Worm (Caenorhabditis elegans) whole organism, L2 larva: Measurements from ENCODE around the gene F49C5.7.
A peak's percentile ranks its signal among the peaks of the same experiment; 100 is the strongest.

Source experiments
- C34F6.9 ChIP-seq: fragments of 150-350 bp; optimal IDR thresholded peaks from 2 replicates; lab custom pipeline; 2014; ENCODE audit warnings: missing biosample characterization, missing genetic modification characterization
- F13H6.1 ChIP-seq: sonication (generic microtip); optimal IDR thresholded peaks from 2 replicates; lab custom pipeline; 2016; ENCODE audit warnings: missing genetic modification characterization, missing compliant biosample characterization
- R02D3.7 ChIP-seq: fragments of 150-350 bp; optimal IDR thresholded peaks from 2 replicates; lab custom pipeline; 2014; ENCODE audit warnings: missing biosample characterization, missing genetic modification characterization
- Y55F3AM.14 ChIP-seq: fragments of 200-800 bp; sonication (Bioruptor generic); optimal IDR thresholded peaks from 2 replicates; lab custom pipeline; 2018; ENCODE audit warnings: mild to moderate bottlenecking, missing genetic modification characterization, missing compliant biosample characterization
- ZK546.5 ChIP-seq: sonication (generic microtip); optimal IDR thresholded peaks from 2 replicates; lab custom pipeline; 2017; ENCODE audit warnings: missing biosample characterization, missing genetic modification characterization
- aly-2 ChIP-seq: fragments of 150-350 bp; optimal IDR thresholded peaks from 2 replicates; lab custom pipeline; 2014; ENCODE audit warnings: missing biosample characterization, missing genetic modification characterization
- ama-1 ChIP-seq: fragments of 150-350 bp; optimal IDR thresholded peaks from 2 replicates; lab custom pipeline; 2018; ENCODE audit warnings: inconsistent platforms
- blmp-1 ChIP-seq: sonication (generic microtip); optimal IDR thresholded peaks from 2 replicates; lab custom pipeline; 2017; ENCODE audit warnings: missing genetic modification characterization, mild to moderate bottlenecking, missing compliant biosample characterization, antibody characterized with exemption, moderate library complexity; ENCODE audit not compliant: insufficient read depth
- ceh-16 ChIP-seq: fragments of 150-350 bp; optimal IDR thresholded peaks from 2 replicates; lab custom pipeline; 2014; ENCODE audit warnings: missing biosample characterization, missing genetic modification characterization
- ceh-82 ChIP-seq: fragments of 150-350 bp; optimal IDR thresholded peaks from 2 replicates; lab custom pipeline; 2014; ENCODE audit warnings: missing biosample characterization, missing genetic modification characterization
- crh-2 ChIP-seq: sonication (generic microtip); optimal IDR thresholded peaks from 2 replicates; lab custom pipeline; 2017; ENCODE audit warnings: missing biosample characterization, missing genetic modification characterization
- dmd-4 ChIP-seq: sonication (generic microtip); optimal IDR thresholded peaks from 2 replicates; lab custom pipeline; 2017; ENCODE audit warnings: missing biosample characterization, missing genetic modification characterization
- egl-27 ChIP-seq: sonication (generic microtip); optimal IDR thresholded peaks from 3 replicates; lab custom pipeline; 2017; ENCODE audit warnings: missing biosample characterization, missing genetic modification reagents, missing genetic modification characterization
- elt-1 ChIP-seq: fragments of 150-350 bp; optimal IDR thresholded peaks from 2 replicates; lab custom pipeline; 2014; ENCODE audit warnings: missing biosample characterization, missing genetic modification characterization
- elt-3 ChIP-seq: sonication (generic microtip); optimal IDR thresholded peaks from 2 replicates; lab custom pipeline; 2017; ENCODE audit warnings: missing biosample characterization, missing genetic modification characterization
- fos-1 ChIP-seq: fragments of 150-350 bp; optimal IDR thresholded peaks from 2 replicates; lab custom pipeline; 2014; ENCODE audit warnings: missing biosample characterization, missing genetic modification characterization
- gmeb-1 ChIP-seq: fragments of 150-350 bp; optimal IDR thresholded peaks from 2 replicates; lab custom pipeline; 2014; ENCODE audit warnings: missing biosample characterization, missing genetic modification characterization
- lin-11 ChIP-seq: fragments of 150-350 bp; sonication (generic microtip); optimal IDR thresholded peaks from 2 replicates; lab custom pipeline; 2014; ENCODE audit warnings: missing biosample characterization, missing genetic modification characterization, inconsistent platforms, mixed read lengths
- lin-39 ChIP-seq: fragments of 150-350 bp; optimal IDR thresholded peaks from 2 replicates; lab custom pipeline; 2014; ENCODE audit warnings: missing biosample characterization, missing genetic modification reagents, missing genetic modification characterization
- lsy-2 ChIP-seq, 2 experiments: fragments of 150-350 bp in 1 of 2; sonication (generic microtip) in 1 of 2; optimal IDR thresholded peaks; 2 replicates each; lab custom pipeline; 2014 to 2017; ENCODE audit warnings: missing biosample characterization in 2 of 2, missing genetic modification characterization in 2 of 2
- mab-5 ChIP-seq: fragments of 150-350 bp; optimal IDR thresholded peaks from 2 replicates; lab custom pipeline; 2014; ENCODE audit warnings: missing biosample characterization, missing genetic modification characterization
- mbf-1 ChIP-seq: sonication (generic microtip); optimal IDR thresholded peaks from 2 replicates; lab custom pipeline; 2017; ENCODE audit warnings: missing biosample characterization, missing genetic modification characterization
- mdl-1 ChIP-seq, 2 experiments: fragments of 150-350 bp in 1 of 2; sonication (generic microtip) in 1 of 2; optimal IDR thresholded peaks; 2 replicates each; lab custom pipeline; 2017; ENCODE audit warnings: missing biosample characterization in 2 of 2, missing genetic modification characterization in 2 of 2
- nhr-10 ChIP-seq: sonication (generic microtip); optimal IDR thresholded peaks from 2 replicates; lab custom pipeline; 2017; ENCODE audit warnings: missing biosample characterization, missing genetic modification characterization
- nhr-11 ChIP-seq: fragments of 150-350 bp; optimal IDR thresholded peaks from 2 replicates; lab custom pipeline; 2014; ENCODE audit warnings: missing biosample characterization, missing genetic modification characterization
- nhr-21 ChIP-seq: fragments of 150-350 bp; optimal IDR thresholded peaks from 2 replicates; lab custom pipeline; 2014; ENCODE audit warnings: missing biosample characterization, missing genetic modification characterization
- nhr-237 ChIP-seq: fragments of 150-350 bp; optimal IDR thresholded peaks from 2 replicates; lab custom pipeline; 2014; ENCODE audit warnings: missing biosample characterization, missing genetic modification characterization
- nhr-25 ChIP-seq: fragments of 150-350 bp; sonication (generic microtip); optimal IDR thresholded peaks from 3 replicates; lab custom pipeline; 2014; ENCODE audit warnings: missing biosample characterization, missing genetic modification characterization
- nhr-77 ChIP-seq: fragments of 150-350 bp; optimal IDR thresholded peaks from 2 replicates; lab custom pipeline; 2014; ENCODE audit warnings: missing biosample characterization, missing genetic modification characterization
- peb-1 ChIP-seq: fragments of 150-350 bp; optimal IDR thresholded peaks from 2 replicates; lab custom pipeline; 2014; ENCODE audit warnings: missing biosample characterization, missing genetic modification characterization
- sem-4 ChIP-seq: fragments of 150-350 bp; optimal IDR thresholded peaks from 2 replicates; lab custom pipeline; 2014; ENCODE audit warnings: missing biosample characterization, missing genetic modification reagents, missing genetic modification characterization
- skn-1 ChIP-seq: sonication (generic microtip); optimal IDR thresholded peaks from 2 replicates; lab custom pipeline; 2017; ENCODE audit warnings: missing biosample characterization, missing genetic modification characterization
- sma-3 ChIP-seq: sonication (generic microtip); optimal IDR thresholded peaks from 2 replicates; lab custom pipeline; 2016; ENCODE audit warnings: missing genetic modification reagents, missing genetic modification characterization, missing compliant biosample characterization
- sma-9 ChIP-seq, 2 experiments: fragments of 150-350 bp in 1 of 2; sonication (generic microtip) in 1 of 2; optimal IDR thresholded peaks; 2 replicates each; lab custom pipeline; 2014 to 2016; ENCODE audit warnings: missing genetic modification characterization in 2 of 2, mild to moderate bottlenecking in 1 of 2, missing biosample characterization in 1 of 2, missing compliant biosample characterization in 1 of 2, missing genetic modification reagents in 1 of 2, moderate library complexity in 1 of 2
- snpc-4 ChIP-seq: fragments of 150-350 bp; optimal IDR thresholded peaks from 2 replicates; lab custom pipeline; 2014; ENCODE audit warnings: missing biosample characterization, missing genetic modification characterization
- unc-39 ChIP-seq: fragments of 150-350 bp; optimal IDR thresholded peaks from 2 replicates; lab custom pipeline; 2014; ENCODE audit warnings: missing biosample characterization, missing genetic modification characterization
- unc-55 ChIP-seq: fragments of 150-350 bp; sonication (generic microtip); optimal IDR thresholded peaks from 3 replicates; lab custom pipeline; 2014; ENCODE audit warnings: missing biosample characterization, missing genetic modification reagents, missing genetic modification characterization
- ztf-1 ChIP-seq: fragments of 200-800 bp; sonication (Bioruptor generic); conservative IDR thresholded peaks from 2 replicates; pipeline ENCODE4 v1.3.6; 2022; ENCODE audit warnings: missing genetic modification characterization, missing compliant biosample characterization
- ztf-11 ChIP-seq: sonication (generic microtip); optimal IDR thresholded peaks from 2 replicates; lab custom pipeline; 2017; ENCODE audit warnings: missing biosample characterization, missing genetic modification characterization

The F49C5.7 gene

DNA sequence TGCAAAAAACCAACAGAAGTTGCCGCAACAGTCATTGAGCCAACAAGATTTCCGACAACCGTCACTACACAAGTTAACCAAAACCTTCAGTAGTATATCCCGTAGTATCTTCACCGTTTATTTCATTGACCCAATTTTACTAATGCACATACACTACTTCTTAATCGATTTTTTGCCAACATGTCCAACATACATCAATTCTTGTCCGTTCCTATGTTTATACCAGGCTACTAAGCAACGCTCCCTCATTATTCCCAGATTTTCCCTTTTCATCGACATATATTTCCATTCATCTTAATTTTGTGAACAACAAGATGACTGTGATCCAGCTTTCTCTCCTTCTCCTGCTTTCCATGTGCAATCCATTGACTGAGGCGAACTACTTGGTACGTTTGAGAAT lies at the start of gene F49C5.7:
Gene F49C5.7, plus strand, starts transcription at position 301 of the 400 bp plus-strand sequence.
- TF ChIP-seq dmd-4 (tag; lab: Kevin White, UChicago) (no peak), egl-27 (tag; lab: Kevin White, UChicago) (no peak), unc-55 (GFP tag; lab: Kevin White, UChicago) (no peak), ceh-16 (tag; lab: Kevin White, UChicago) (no peak), elt-1 (no peak), lsy-2 (tag; optimal IDR thresholded peaks at IDR 0.05; lab: Kevin White, UChicago) (no peak), F13H6.1 (tag; lab: Kevin White, UChicago) (no peak), peb-1 (no peak), sma-9 (GFP tag; optimal IDR thresholded peaks at IDR 0.05; lab: Kevin White, UChicago) (no peak), sma-9 (tag; optimal IDR thresholded peaks at IDR 0.05; lab: Kevin White, UChicago) (no peak), elt-3 (tag; lab: Kevin White, UChicago) (no peak), mbf-1 (tag; lab: Kevin White, UChicago) (no peak), sem-4 (tag; lab: Kevin White, UChicago) (no peak), ztf-11 (tag; lab: Kevin White, UChicago) (no peak), blmp-1 (tag; lab: Kevin White, UChicago) (no peak), nhr-25 (tag; lab: Kevin White, UChicago) (no peak), ztf-1 (no peak), fos-1 (no peak), snpc-4 (tag; lab: Kevin White, UChicago) (no peak), crh-2 (tag; lab: Kevin White, UChicago) (no peak)

DNA sequence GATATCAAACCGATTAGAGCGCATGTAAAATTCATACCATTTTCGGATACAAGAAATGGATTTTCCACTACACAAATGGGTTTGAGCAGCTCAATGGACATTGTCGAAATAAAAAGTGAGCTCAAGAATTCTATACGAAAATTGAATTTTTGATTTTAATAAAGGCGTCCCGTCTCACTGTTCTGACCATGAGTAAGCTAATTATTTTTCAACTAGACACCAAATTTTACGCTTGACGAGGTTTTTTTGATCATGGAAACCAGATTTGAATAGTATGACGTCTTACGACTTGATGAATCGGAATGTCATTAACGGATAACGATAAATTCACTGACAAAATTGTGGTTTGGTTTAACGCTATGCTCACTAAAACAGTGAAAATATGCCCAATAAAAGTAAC lies 49.6 kb upstream of the F49C5.7 start, which contains the start of gene srh-61:
Gene srh-61, minus strand, starts transcription at position 101 of the 400 bp plus-strand sequence.
- no peak for TF ChIP-seq ZK546.5
- no peak for TF ChIP-seq mdl-1 (tag; optimal IDR thresholded peaks at IDR 0.05; lab: Kevin White, UChicago)

DNA sequence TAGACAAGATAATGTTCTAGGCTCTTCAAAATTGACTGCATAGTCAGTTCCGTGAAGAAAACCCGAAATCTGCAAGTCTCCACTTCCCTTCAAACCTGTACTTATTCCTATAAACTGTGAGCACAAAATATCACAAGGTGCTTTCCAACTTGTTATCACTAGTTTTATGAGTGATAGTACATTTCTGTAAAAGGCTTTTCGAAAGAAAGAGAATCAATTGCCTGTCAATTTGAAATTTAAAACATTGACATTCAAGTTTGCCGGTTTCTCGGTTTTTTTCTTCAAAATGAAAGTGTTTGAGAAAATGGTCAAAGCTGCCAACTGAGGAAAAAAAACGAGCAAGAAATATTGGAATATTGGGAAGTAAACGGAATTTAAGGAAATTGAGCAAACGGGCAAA lies 47.9 kb upstream of the F49C5.7 start:
- TF ChIP-seq F13H6.1 (tag; lab: Kevin White, UChicago) (no peak), fos-1 (no peak), unc-39 (tag; lab: Kevin White, UChicago) (no peak), sma-9 (GFP tag; optimal IDR thresholded peaks at IDR 0.05; lab: Kevin White, UChicago) (no peak), sma-9 (tag; optimal IDR thresholded peaks at IDR 0.05; lab: Kevin White, UChicago) (no peak), unc-55 (GFP tag; lab: Kevin White, UChicago) (no peak), nhr-237 (no peak), lin-39 (tag; lab: Kevin White, UChicago) (no peak), ztf-1 (no peak), lsy-2 (tag; optimal IDR thresholded peaks at IDR 0.05; lab: Kevin White, UChicago) (no peak), ama-1 (lab: Kevin White, UChicago) (no peak), nhr-77 (tag; lab: Kevin White, UChicago) (no peak), nhr-21 (no peak), ztf-11 (tag; lab: Kevin White, UChicago) (no peak), ZK546.5 (no peak), snpc-4 (tag; lab: Kevin White, UChicago) (no peak), peb-1 (no peak), ceh-82 (no peak), R02D3.7 (no peak), mab-5 (tag; lab: Kevin White, UChicago) (no peak), nhr-10 (tag; lab: Kevin White, UChicago) (no peak)

DNA sequence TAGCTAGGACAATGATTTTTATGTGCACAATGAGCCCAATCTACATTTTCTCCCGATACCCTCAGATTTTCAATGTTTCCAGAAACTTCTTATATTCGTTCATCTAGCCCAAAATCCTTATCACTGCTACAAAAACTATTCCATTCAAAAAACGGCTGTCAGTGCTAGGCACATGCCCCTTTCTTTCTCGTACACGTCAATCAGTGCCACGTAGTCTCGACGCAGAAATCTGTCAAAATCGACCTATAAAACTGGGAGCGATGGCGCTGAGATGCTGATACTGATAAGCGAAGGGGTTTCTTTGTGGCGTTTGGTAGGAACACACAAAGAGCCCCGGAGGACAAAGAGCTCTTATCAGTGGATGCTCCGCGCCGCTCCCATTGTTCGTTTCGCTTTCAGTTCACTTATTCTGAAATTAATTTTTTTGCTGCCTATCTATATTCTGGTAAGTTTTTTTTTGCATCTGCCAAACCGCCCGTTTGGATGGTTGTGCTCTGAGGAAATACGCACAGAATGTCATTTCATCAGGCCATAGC lies 47.1 kb upstream of the F49C5.7 start, which contains the start of gene srh-70:
Gene srh-70, minus strand, starts transcription at position 51 of the 536 bp plus-strand sequence.
- TF ChIP-seq peb-1 (no peak), aly-2 (tag; lab: Kevin White, UChicago) (no peak), blmp-1 (tag; lab: Kevin White, UChicago) (no peak), C34F6.9 (tag; lab: Kevin White, UChicago) (no peak), ama-1 (lab: Kevin White, UChicago) (no peak), snpc-4 (tag; lab: Kevin White, UChicago) (no peak), sma-9 (GFP tag; optimal IDR thresholded peaks at IDR 0.05; lab: Kevin White, UChicago) (peak; percentile 33), sma-9 (tag; optimal IDR thresholded peaks at IDR 0.05; lab: Kevin White, UChicago) (no peak), gmeb-1 (tag; lab: Kevin White, UChicago) (no peak), ceh-82 (no peak), Y55F3AM.14 (GFP tag; lab: Kevin White, UChicago) (no peak), nhr-10 (tag; lab: Kevin White, UChicago) (no peak), fos-1 (peak; percentile 78), crh-2 (tag; lab: Kevin White, UChicago) (peak; percentile 55), mab-5 (tag; lab: Kevin White, UChicago) (no peak), R02D3.7 (no peak), sem-4 (tag; lab: Kevin White, UChicago) (no peak), skn-1 (no peak), unc-39 (tag; lab: Kevin White, UChicago) (no peak), unc-55 (GFP tag; lab: Kevin White, UChicago) (no peak), sma-3 (GFP tag; lab: Kevin White, UChicago) (no peak), nhr-77 (tag; lab: Kevin White, UChicago) (no peak), lin-11 (no peak), nhr-11 (tag; lab: Kevin White, UChicago) (no peak), elt-3 (tag; lab: Kevin White, UChicago) (no peak), mdl-1 (tag; optimal IDR thresholded peaks at IDR 0.05; lab: Kevin White, UChicago) (no peak)
